Worm (Caenorhabditis elegans): Measurements from ENCODE around the gene spp-11.

The spp-11 gene

DNA sequence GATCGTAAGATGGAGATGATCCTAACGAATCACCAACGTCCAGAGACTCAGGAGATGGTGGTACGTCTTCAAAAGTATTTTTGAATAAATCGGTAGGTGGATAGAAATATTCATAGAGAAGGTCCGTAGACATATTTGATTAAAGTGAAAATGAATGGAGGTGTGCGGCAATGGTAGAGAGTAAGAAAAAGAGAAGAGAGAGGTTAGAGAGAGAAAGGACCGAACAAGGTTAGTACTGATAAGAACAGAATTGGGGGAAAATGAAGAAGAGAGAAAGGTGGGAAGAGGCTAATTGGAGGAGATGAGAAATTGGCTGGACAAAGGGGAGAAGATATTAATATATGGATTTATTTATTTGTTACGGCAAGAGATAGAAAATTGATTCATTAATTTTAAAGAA lies 42.5 kb upstream of the spp-11 start, which contains the start of gene nhr-22:
TSS of gene nhr-22 (minus strand) at position 137 of the 400 bp plus-strand sequence.
- TF ChIP-seq alr-1 (tag; optimal IDR thresholded peaks at IDR 0.05) (no peak), lsy-2 (tag; optimal IDR thresholded peaks at IDR 0.05) (no peak), fos-1 (tag; optimal IDR thresholded peaks at IDR 0.05) (peak; percentile 62), elt-1 (tag; optimal IDR thresholded peaks at IDR 0.05) (no peak), nhr-10 (tag; optimal IDR thresholded peaks at IDR 0.05) (no peak), blmp-1 (tag; optimal IDR thresholded peaks at IDR 0.05; ENCODE audit: insufficient read depth) (peak; percentile 24)

DNA sequence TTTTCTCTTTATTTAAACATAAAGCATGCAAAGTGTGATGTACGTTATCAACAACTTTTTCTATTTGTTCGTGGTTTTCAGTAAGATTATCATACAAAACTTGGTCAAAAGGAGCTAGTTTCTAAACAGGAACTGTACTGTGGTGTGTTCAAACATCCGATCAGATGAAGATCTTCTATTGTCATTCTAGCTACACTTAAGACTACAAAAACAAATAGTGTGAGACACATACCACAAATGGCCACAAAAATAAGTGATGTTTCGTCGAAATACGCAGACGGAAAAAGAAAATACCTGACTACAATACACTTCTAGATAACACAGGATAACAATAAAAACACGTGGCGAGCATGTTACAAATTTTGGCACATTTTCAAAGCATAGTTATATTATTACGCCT lies 41.5 kb upstream of the spp-11 start:
- no peak for TF ChIP-seq unc-39 (tag; optimal IDR thresholded peaks at IDR 0.05)
- peak; percentile 59 for TF ChIP-seq fos-1 (tag; optimal IDR thresholded peaks at IDR 0.05)
- TF ChIP-seq crh-2 (tag; optimal IDR thresholded peaks at IDR 0.05) = peak; percentile 27
- TF ChIP-seq lsy-2 (tag; optimal IDR thresholded peaks at IDR 0.05) = no peak
- peak; percentile 47 for TF ChIP-seq nhr-25 (tag; optimal IDR thresholded peaks at IDR 0.05)

DNA sequence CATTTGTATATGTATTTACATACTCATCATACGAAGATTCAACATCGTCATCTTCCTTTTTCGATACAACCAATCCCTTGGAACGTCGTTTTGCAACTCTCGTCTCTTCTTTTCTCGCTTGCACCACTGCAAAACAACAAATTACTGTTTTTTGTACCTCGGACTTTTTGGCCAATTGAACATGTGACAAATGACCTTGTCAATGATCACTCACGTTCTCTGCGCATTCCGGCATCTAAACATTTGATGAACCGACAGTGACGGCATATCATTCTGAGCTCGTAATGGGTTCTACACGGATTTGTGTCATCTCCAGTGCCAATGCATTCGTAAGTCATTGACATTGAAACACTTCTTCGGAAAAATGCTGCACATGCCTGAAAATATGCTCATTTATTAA lies 41.0 kb upstream of the spp-11 start:
- TF ChIP-seq egl-27 (tag; optimal IDR thresholded peaks at IDR 0.05) (no peak), nhr-25 (tag; optimal IDR thresholded peaks at IDR 0.05) (peak; percentile 40), sma-3 (GFP tag; optimal IDR thresholded peaks at IDR 0.05) (peak; percentile 32), mab-5 (tag; optimal IDR thresholded peaks at IDR 0.05) (no peak), mdl-1 (tag; optimal IDR thresholded peaks at IDR 0.05) (no peak), nhr-6 (tag; optimal IDR thresholded peaks at IDR 0.05) (no peak), ZK546.5 (tag; optimal IDR thresholded peaks at IDR 0.05) (no peak), mbf-1 (tag; optimal IDR thresholded peaks at IDR 0.05) (no peak), nhr-12 (tag; optimal IDR thresholded peaks at IDR 0.05) (no peak), Y55F3AM.14 (GFP tag; optimal IDR thresholded peaks at IDR 0.05) (no peak), nhr-23 (tag; optimal IDR thresholded peaks at IDR 0.05) (no peak), fos-1 (tag; optimal IDR thresholded peaks at IDR 0.05) (no peak), blmp-1 (tag; optimal IDR thresholded peaks at IDR 0.05; ENCODE audit: insufficient read depth) (no peak), unc-39 (tag; optimal IDR thresholded peaks at IDR 0.05) (no peak), nhr-11 (tag; optimal IDR thresholded peaks at IDR 0.05) (no peak), ama-1 (optimal IDR thresholded peaks at IDR 0.05) (no peak), sma-9 (GFP tag; optimal IDR thresholded peaks at IDR 0.05) (peak; percentile 33), sma-9 (tag; optimal IDR thresholded peaks at IDR 0.05) (no peak), alr-1 (tag; optimal IDR thresholded peaks at IDR 0.05) (no peak), C34F6.9 (tag; optimal IDR thresholded peaks at IDR 0.05) (no peak), nhr-129 (tag; optimal IDR thresholded peaks at IDR 0.05) (peak; percentile 37), ceh-82 (tag; optimal IDR thresholded peaks at IDR 0.05) (no peak), lin-39 (tag; optimal IDR thresholded peaks at IDR 0.05) (no peak), crh-2 (tag; optimal IDR thresholded peaks at IDR 0.05) (no peak)

DNA sequence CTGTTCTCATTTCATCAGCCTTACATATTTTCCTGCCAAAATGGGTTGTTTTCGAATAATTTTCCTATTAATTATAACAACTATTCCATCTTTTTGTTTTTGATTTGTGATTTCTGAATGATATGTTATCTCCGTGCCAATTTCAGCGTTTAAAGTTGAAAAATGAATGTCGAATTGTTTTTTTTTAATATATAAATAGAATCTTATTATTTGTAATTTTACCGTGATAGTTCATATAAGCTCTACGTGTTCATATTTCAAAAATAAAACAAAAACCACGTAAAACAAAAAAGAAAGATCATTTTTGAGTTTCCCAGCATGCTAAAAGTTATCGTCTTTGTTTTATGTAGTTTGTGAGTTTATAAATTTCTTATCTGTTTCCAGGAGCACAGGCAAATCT lies 36.5 kb upstream of the spp-11 start, which contains the start of gene K06A1.2:
TSS of gene K06A1.2 (plus strand) at position 301 of the 400 bp plus-strand sequence.
- no peak for TF ChIP-seq nhr-21 (tag; optimal IDR thresholded peaks at IDR 0.05)
- no peak for TF ChIP-seq unc-39 (tag; optimal IDR thresholded peaks at IDR 0.05)
- TF ChIP-seq dmd-4 (tag; optimal IDR thresholded peaks at IDR 0.05) = no peak
- TF ChIP-seq mbf-1 (tag; optimal IDR thresholded peaks at IDR 0.05) = no peak
- no peak for TF ChIP-seq nhr-77 (tag; optimal IDR thresholded peaks at IDR 0.05)
- TF ChIP-seq unc-55 (GFP tag; optimal IDR thresholded peaks at IDR 0.05) = no peak
- TF ChIP-seq ztf-1 (GFP tag; conservative IDR thresholded peaks at IDR 0.05) = no peak
- no peak for TF ChIP-seq lin-13 (GFP tag; optimal IDR thresholded peaks at IDR 0.05)
- TF ChIP-seq unc-62 (GFP tag; optimal IDR thresholded peaks at IDR 0.05) = no peak
- no peak for TF ChIP-seq nhr-6 (tag; optimal IDR thresholded peaks at IDR 0.05)
- no peak for TF ChIP-seq ztf-11 (tag; optimal IDR thresholded peaks at IDR 0.05)
- no peak for TF ChIP-seq mab-5 (tag; optimal IDR thresholded peaks at IDR 0.05)
- TF ChIP-seq mdl-1 (tag; optimal IDR thresholded peaks at IDR 0.05) = no peak
- no peak for TF ChIP-seq zag-1 (tag; optimal IDR thresholded peaks at IDR 0.05)
- no peak for TF ChIP-seq ama-1 (optimal IDR thresholded peaks at IDR 0.05)
- no peak for TF ChIP-seq sma-3 (GFP tag; optimal IDR thresholded peaks at IDR 0.05)
- no peak for TF ChIP-seq nhr-25 (tag; optimal IDR thresholded peaks at IDR 0.05)
- TF ChIP-seq nhr-10 (tag; optimal IDR thresholded peaks at IDR 0.05) = no peak
- no peak for TF ChIP-seq skn-1 (tag; optimal IDR thresholded peaks at IDR 0.05)
- TF ChIP-seq nhr-23 (tag; optimal IDR thresholded peaks at IDR 0.05) = no peak
